Fruit fly (Drosophila melanogaster) whole organism, prepupa: ENCODE results near the gene GatA.

Experiments
- CG3032 ChIP-seq: fragments of 200-800 bp; optimal IDR thresholded peaks from 2 replicates; lab custom pipeline; 2019; ENCODE audit warnings: missing biosample characterization, mild to moderate bottlenecking, missing genetic modification characterization, moderate library complexity
- CG3919 ChIP-seq: fragments of 200-800 bp; sonication (Bioruptor generic); optimal IDR thresholded peaks from 3 replicates; lab custom pipeline; 2016; ENCODE audit warnings: missing biosample characterization, missing genetic modification characterization
- Eip75B ChIP-seq: fragments of 200-800 bp; sonication (Bioruptor generic); optimal IDR thresholded peaks from 3 replicates; lab custom pipeline; 2016; ENCODE audit warnings: missing biosample characterization, missing genetic modification characterization
- Smox ChIP-seq: fragments of 200-800 bp; sonication (Bioruptor generic); optimal IDR thresholded peaks from 3 replicates; lab custom pipeline; 2016; ENCODE audit warnings: missing biosample characterization, missing genetic modification characterization
- Sox102F ChIP-seq: fragments of 200-800 bp; sonication (Bioruptor generic); optimal IDR thresholded peaks from 2 replicates; lab custom pipeline; 2016; ENCODE audit warnings: missing biosample characterization, mild to moderate bottlenecking, missing genetic modification characterization
- salr ChIP-seq, 2 experiments: fragments of 200-800 bp; sonication (Bioruptor generic); optimal IDR thresholded peaks; 3 replicates each; lab custom pipeline; 2016 to 2018; ENCODE audit warnings: missing biosample characterization in 2 of 2, missing genetic modification characterization in 2 of 2, mild to moderate bottlenecking in 1 of 2
- ss ChIP-seq, 2 experiments: fragments of 200-800 bp; sonication (Bioruptor generic); optimal IDR thresholded peaks; 2 replicates in 1 of 2; 3 replicates in 1 of 2; lab custom pipeline; 2017 to 2018; ENCODE audit warnings: mild to moderate bottlenecking in 2 of 2, missing biosample characterization in 2 of 2, missing genetic modification characterization in 2 of 2, moderate library complexity in 1 of 2

dm6 chr3R:19059285-19059684 is 30.6 kb upstream of the GatA start:
- TF ChIP-seq ss (GFP tag; optimal IDR thresholded peaks at IDR 0.05; lab: Kevin White, UChicago) (peak; percentile 4 to 74), Smox (GFP tag; lab: Kevin White, UChicago) (no peak), Sox102F (GFP tag; lab: Kevin White, UChicago) (no peak), CG3919 (GFP tag; lab: Kevin White, UChicago) (no peak), CG3032 (tag; lab: Kevin White, UChicago) (no peak), salr (GFP tag; optimal IDR thresholded peaks at IDR 0.05; lab: Kevin White, UChicago) (no peak), Eip75B (no peak)
